Fruit fly (Drosophila melanogaster): ENCODE data around the gene CG31668.
A peak's percentile ranks its signal among the peaks of the same experiment; 100 is the strongest.

CG31668 gene

dm6 chr2L:2189100-2189499 lies 16.9 kb downstream of the CG31668 start (continued):
- TF ChIP-seq CG10462 (GFP tag; optimal IDR thresholded peaks at IDR 0.05) = peak; percentile 25
- peak; percentile 52 for TF ChIP-seq Sox102F (GFP tag; optimal IDR thresholded peaks at IDR 0.05)
- TF ChIP-seq gro (GFP tag; optimal IDR thresholded peaks at IDR 0.05) = no peak
- peak; percentile 88 for TF ChIP-seq CG1603 (tag; optimal IDR thresholded peaks at IDR 0.05)
- TF ChIP-seq onecut (GFP tag; IDR thresholded peaks at IDR 0.05) = peak; percentile 43; the same call in 1 of the 2 replicates
- no peak for TF ChIP-seq gce (GFP tag; IDR thresholded peaks at IDR 0.05)
- TF ChIP-seq Optix (GFP tag; IDR thresholded peaks at IDR 0.05) = peak; percentile 59; the same call in 1 of the 3 replicates
- peak; percentile 82 for TF ChIP-seq CG30431 (GFP tag; optimal IDR thresholded peaks at IDR 0.05)
- TF ChIP-seq CG11695 (GFP tag; IDR thresholded peaks at IDR 0.05) = 0 out of 3 replicates have a peak, but pooled peaks have one; percentile 45
- TF ChIP-seq CG17361 (GFP tag; IDR thresholded peaks at IDR 0.05) = peak; percentile 62; the same call in 2 of the 3 replicates
- TF ChIP-seq CG7987 (GFP tag; optimal IDR thresholded peaks at IDR 0.05) = no peak
- peak; percentile 76 for TF ChIP-seq Hsf (GFP tag; optimal IDR thresholded peaks at IDR 0.05)
- peak; percentile 56 for TF ChIP-seq lilli (GFP tag; optimal IDR thresholded peaks at IDR 0.05)
- TF ChIP-seq lab (GFP tag; optimal IDR thresholded peaks at IDR 0.05) = peak; percentile 19
- TF ChIP-seq CG6689 (GFP tag; IDR thresholded peaks at IDR 0.05) = peak; percentile 78
- TF ChIP-seq dmrt99B (tag; optimal IDR thresholded peaks at IDR 0.05) = peak; percentile 56
- peak; percentile 58 for TF ChIP-seq pum (GFP tag; optimal IDR thresholded peaks at IDR 0.05)
- TF ChIP-seq CG32772 (GFP tag; IDR thresholded peaks at IDR 0.05) = peak; percentile 61; the same call in 1 of the 2 replicates
- no peak for TF ChIP-seq CG14014 (GFP tag; IDR thresholded peaks at IDR 0.05)
- TF ChIP-seq H2.0 (GFP tag; IDR thresholded peaks at IDR 0.05) = peak; percentile 44; the same call in 1 of the 2 replicates
- no peak for TF ChIP-seq lov (optimal IDR thresholded peaks at IDR 0.05)
- peak; percentile 23; the same call in 1 of the 3 replicates for TF ChIP-seq lov (GFP tag; IDR thresholded peaks at IDR 0.05)
- no peak for TF ChIP-seq Meics (GFP tag; optimal IDR thresholded peaks at IDR 0.05)
- peak; percentile 13 for TF ChIP-seq CG8281 (tag; optimal IDR thresholded peaks at IDR 0.05)
- TF ChIP-seq sc (optimal IDR thresholded peaks at IDR 0.05) = no peak
- TF ChIP-seq sc (GFP tag; optimal IDR thresholded peaks at IDR 0.05) = peak; percentile 72
- peak; percentile 55 for TF ChIP-seq repo (GFP tag; optimal IDR thresholded peaks at IDR 0.05)
- peak; percentile 4 for TF ChIP-seq CG12104 (GFP tag; optimal IDR thresholded peaks at IDR 0.05)
- peak; percentile 59 for TF ChIP-seq oc (tag; optimal IDR thresholded peaks at IDR 0.05)
- TF ChIP-seq knrl (GFP tag; IDR thresholded peaks at IDR 0.05; ENCODE audit: partially characterized antibody) = no peak
- peak; percentile 98 for TF ChIP-seq sens (GFP tag)
- no peak for TF ChIP-seq slbo (GFP tag; IDR thresholded peaks at IDR 0.05)
- no peak for TF ChIP-seq Opbp (GFP tag; IDR thresholded peaks at IDR 0.05; ENCODE audit: partially characterized antibody)
- peak; percentile 4 for TF ChIP-seq tap (tag; optimal IDR thresholded peaks at IDR 0.05)
- peak; percentile 47 for TF ChIP-seq CG18619 (GFP tag; optimal IDR thresholded peaks at IDR 0.05)
- TF ChIP-seq Oaz (GFP tag; IDR thresholded peaks at IDR 0.05) = no peak
- TF ChIP-seq CG15514 (GFP tag; optimal IDR thresholded peaks at IDR 0.05) = no peak
- TF ChIP-seq Oli (tag; optimal IDR thresholded peaks at IDR 0.05) = peak; percentile 65
- TF ChIP-seq HHEX (GFP tag; optimal IDR thresholded peaks at IDR 0.05) = peak; percentile 27
- TF ChIP-seq HLH4C (GFP tag; IDR thresholded peaks at IDR 0.05; ENCODE audit: partially characterized antibody) = no peak
- peak; percentile 57 for TF ChIP-seq Camta (GFP tag; optimal IDR thresholded peaks at IDR 0.05)
- TF ChIP-seq TFAM (GFP tag; optimal IDR thresholded peaks at IDR 0.05) = no peak
- peak; percentile 46 for TF ChIP-seq en (GFP tag; optimal IDR thresholded peaks at IDR 0.05)
- no peak for TF ChIP-seq Sin3A (optimal IDR thresholded peaks at IDR 0.05)
- 0 out of 3 replicates have a peak, but pooled peaks have one; percentile 17 for TF ChIP-seq ken (GFP tag; IDR thresholded peaks at IDR 0.05)
- TF ChIP-seq Abd-B (GFP tag; optimal IDR thresholded peaks at IDR 0.05) = peak; percentile 54
- peak; percentile 88 for TF ChIP-seq CG2202 (tag; optimal IDR thresholded peaks at IDR 0.05)
- peak; percentile 17 for TF ChIP-seq dm (GFP tag; optimal IDR thresholded peaks at IDR 0.05)
- peak; percentile 92 for TF ChIP-seq Med (GFP tag)
- peak; percentile 61 for TF ChIP-seq ssp (GFP tag; IDR thresholded peaks at IDR 0.05)
- TF ChIP-seq btn (GFP tag; optimal IDR thresholded peaks at IDR 0.05) = peak; percentile 67
- TF ChIP-seq E2f2 (GFP tag; IDR thresholded peaks at IDR 0.05) = 0 out of 2 replicates have a peak, but pooled peaks have one; percentile 14
